Fruit fly (Drosophila melanogaster): ENCODE results near the gene CG10466.
A peak's percentile ranks its signal among the peaks of the same experiment; 100 is the strongest.

CG10466 gene

DNA sequence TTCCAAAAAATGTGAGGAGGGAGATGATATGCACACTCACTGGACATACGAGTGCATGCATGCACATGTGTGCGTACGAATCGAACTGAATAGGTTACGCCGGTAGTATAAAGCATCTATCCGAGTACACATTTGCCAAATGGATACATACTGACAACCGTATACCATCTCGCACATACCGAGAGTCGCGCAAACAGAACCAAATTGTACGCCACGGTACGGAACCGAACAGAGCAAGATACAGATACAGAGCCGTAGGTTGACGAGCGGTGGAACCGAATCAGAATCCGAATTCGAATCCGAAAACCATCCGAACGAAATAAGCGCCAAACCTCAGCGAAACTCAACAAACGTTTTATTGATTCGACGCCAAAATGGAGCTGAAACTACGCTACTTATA lies 36.9 kb upstream of the CG10466 start (continued):
- TF ChIP-seq Gug (GFP tag; IDR thresholded peaks at IDR 0.05) (no peak), Deaf1 (tag; optimal IDR thresholded peaks at IDR 0.05) (peak; percentile 96), CG14965 (GFP tag; optimal IDR thresholded peaks at IDR 0.05; ENCODE audit: borderline replicate concordance) (no peak), CG6254 (GFP tag; optimal IDR thresholded peaks at IDR 0.05) (no peak), CG6272 (GFP tag; IDR thresholded peaks at IDR 0.05) (no peak), CG11504 (tag; optimal IDR thresholded peaks at IDR 0.05) (no peak), CG6854 (GFP tag; optimal IDR thresholded peaks at IDR 0.05) (no peak), CG10321 (GFP tag; IDR thresholded peaks at IDR 0.05) (no peak), CG12942 (GFP tag; optimal IDR thresholded peaks at IDR 0.05) (no peak), stc (GFP tag; IDR thresholded peaks at IDR 0.05) (no peak), Hmr (GFP tag; optimal IDR thresholded peaks at IDR 0.05) (no peak), pfk (GFP tag; optimal IDR thresholded peaks at IDR 0.05) (no peak), CG32532 (GFP tag; IDR thresholded peaks at IDR 0.05) (peak; percentile 44; the same call in 1 of the 2 replicates), Ptx1 (GFP tag; IDR thresholded peaks at IDR 0.05) (no peak), CG4707 (GFP tag; optimal IDR thresholded peaks at IDR 0.05) (no peak), fru (optimal IDR thresholded peaks at IDR 0.05) (no peak), CG1233 (GFP tag; optimal IDR thresholded peaks at IDR 0.05) (no peak), CG8281 (tag; optimal IDR thresholded peaks at IDR 0.05) (no peak), run (tag; optimal IDR thresholded peaks at IDR 0.05) (no peak), Atf6 (GFP tag; IDR thresholded peaks at IDR 0.05) (peak; percentile 29; the same call in 1 of the 2 replicates), CG4617 (GFP tag; optimal IDR thresholded peaks at IDR 0.05; ENCODE audit: borderline replicate concordance) (no peak), Dbx (GFP tag; IDR thresholded peaks at IDR 0.05) (0 out of 3 replicates have a peak, but pooled peaks have one; percentile 38), rib (GFP tag; IDR thresholded peaks at IDR 0.05) (no peak), ftz-f1 (GFP tag; optimal IDR thresholded peaks at IDR 0.05) (no peak), stwl (tag; optimal IDR thresholded peaks at IDR 0.05) (no peak), CG16863 (GFP tag; optimal IDR thresholded peaks at IDR 0.05) (no peak), Rx (GFP tag; IDR thresholded peaks at IDR 0.05) (no peak), CG17359 (tag; optimal IDR thresholded peaks at IDR 0.05) (no peak), CG10431 (GFP tag; optimal IDR thresholded peaks at IDR 0.05) (no peak), unc-4 (GFP tag; IDR thresholded peaks at IDR 0.05; ENCODE audit: partially characterized antibody) (no peak), Sox100B (GFP tag; optimal IDR thresholded peaks at IDR 0.05) (no peak), pho (GFP tag; optimal IDR thresholded peaks at IDR 0.05) (no peak), CG11398 (GFP tag; optimal IDR thresholded peaks at IDR 0.05) (no peak), pum (GFP tag; optimal IDR thresholded peaks at IDR 0.05) (no peak), nmo (GFP tag; optimal IDR thresholded peaks at IDR 0.05) (no peak), CG33213 (GFP tag; optimal IDR thresholded peaks at IDR 0.05) (no peak), D (optimal IDR thresholded peaks at IDR 0.05) (no peak), D (GFP tag; optimal IDR thresholded peaks at IDR 0.05) (no peak), chinmo (GFP tag; IDR thresholded peaks at IDR 0.05; ENCODE audit: partially characterized antibody) (peak; percentile 84; the same call in 2 of the 4 replicates), MBD-R2 (GFP tag; IDR thresholded peaks at IDR 0.05) (0 out of 2 replicates have a peak, but pooled peaks have one; percentile 7), CG14710 (tag; optimal IDR thresholded peaks at IDR 0.05) (no peak), CG2116 (GFP tag; optimal IDR thresholded peaks at IDR 0.05) (no peak), Dad (GFP tag; optimal IDR thresholded peaks at IDR 0.05) (no peak), org-1 (GFP tag; optimal IDR thresholded peaks at IDR 0.05) (no peak), Ravus (GFP tag; IDR thresholded peaks at IDR 0.05) (no peak), inv (GFP tag; IDR thresholded peaks at IDR 0.05; ENCODE audit: partially characterized antibody) (no peak), CG32767 (GFP tag; IDR thresholded peaks at IDR 0.05) (peak; percentile 67; the same call in 1 of the 2 replicates), CG17568 (GFP tag; optimal IDR thresholded peaks at IDR 0.05) (no peak), gfzf (GFP tag; optimal IDR thresholded peaks at IDR 0.05) (no peak), lov (optimal IDR thresholded peaks at IDR 0.05) (no peak), lov (GFP tag; IDR thresholded peaks at IDR 0.05) (0 out of 3 replicates have a peak, but pooled peaks have one; percentile 48), ac (GFP tag; optimal IDR thresholded peaks at IDR 0.05) (no peak)
